Worm (Caenorhabditis elegans) whole organism, L4 larva: ENCODE measurements around the gene his-39.

ENCODE experiments used
- ces-1 ChIP-seq: fragments of 150-350 bp; sonication (generic microtip); optimal IDR thresholded peaks from 4 replicates; lab custom pipeline; 2014; ENCODE audit warnings: missing biosample characterization, missing genetic modification reagents, missing genetic modification characterization
- ctbp-1 ChIP-seq: fragments of 200-800 bp; sonication (Bioruptor generic); IDR thresholded peaks from 2 replicates; pipeline ENCODE4 v1.3.6; 2022; ENCODE audit warnings: missing genetic modification reagents, missing genetic modification characterization, missing compliant biosample characterization
- jun-1 ChIP-seq: fragments of 150-350 bp; optimal IDR thresholded peaks from 2 replicates; lab custom pipeline; 2014; ENCODE audit warnings: missing biosample characterization, missing genetic modification reagents, missing genetic modification characterization
- lin-13 ChIP-seq: fragments of 150-350 bp; optimal IDR thresholded peaks from 2 replicates; lab custom pipeline; 2014; ENCODE audit warnings: missing biosample characterization, missing genetic modification reagents, missing genetic modification characterization
- nhr-10 ChIP-seq: fragments of 150-350 bp; optimal IDR thresholded peaks from 2 replicates; lab custom pipeline; 2014; ENCODE audit warnings: missing biosample characterization, missing genetic modification characterization
- nhr-237 ChIP-seq: sonication (generic microtip); optimal IDR thresholded peaks from 2 replicates; lab custom pipeline; 2017; ENCODE audit warnings: missing biosample characterization, missing genetic modification characterization
- nhr-25 ChIP-seq: sonication (generic microtip); optimal IDR thresholded peaks from 2 replicates; lab custom pipeline; 2017; ENCODE audit warnings: missing genetic modification characterization, mild to moderate bottlenecking, missing compliant biosample characterization, antibody characterized with exemption, moderate library complexity, borderline replicate concordance; ENCODE audit not compliant: insufficient read depth
- nhr-28 ChIP-seq: fragments of 150-350 bp; optimal IDR thresholded peaks from 2 replicates; lab custom pipeline; 2014; ENCODE audit warnings: missing biosample characterization, missing genetic modification characterization
- nhr-42 ChIP-seq: fragments of 200-800 bp; sonication (Bioruptor generic); IDR thresholded peaks from 2 replicates; pipeline ENCODE4 v1.3.6; 2022; ENCODE audit warnings: missing genetic modification characterization, missing compliant biosample characterization
- unc-39 ChIP-seq: sonication (generic microtip); optimal IDR thresholded peaks from 2 replicates; lab custom pipeline; 2017; ENCODE audit warnings: missing biosample characterization, missing genetic modification characterization
- unc-62 ChIP-seq, 3 experiments: fragments of 150-350 bp in 1 of 3; sonication (generic microtip); optimal IDR thresholded peaks in 2 of 3; peaks in 1 of 3; 1 replicate in 1 of 3; 2 replicates in 2 of 3; lab custom pipeline; 2014 to 2017; ENCODE audit warnings: missing biosample characterization in 3 of 3, missing genetic modification characterization in 3 of 3, missing genetic modification reagents in 3 of 3, missing genotype in 1 of 3
- zag-1 ChIP-seq: fragments of 150-350 bp; optimal IDR thresholded peaks from 2 replicates; lab custom pipeline; 2014; ENCODE audit warnings: missing biosample characterization, missing genetic modification characterization

ce11 chrV:8533916-8534315 is 2.4 kb upstream of the his-39 start:
- TF ChIP-seq zag-1 (tag; lab: Kevin White, UChicago) (no peak), lin-13 (GFP tag; lab: Kevin White, UChicago) (no peak), unc-39 (tag; lab: Kevin White, UChicago) (no peak), nhr-25 (no peak), nhr-42 (GFP tag; lab: Robert Waterston, UW) (no peak), ces-1 (GFP tag; lab: Kevin White, UChicago) (no peak), ctbp-1 (GFP tag; lab: Robert Waterston, UW) (no peak), nhr-10 (no peak), jun-1 (tag; lab: Kevin White, UChicago) (no peak), unc-62 (GFP tag; optimal IDR thresholded peaks at IDR 0.05 in 1 of 2; lab: Kevin White, UChicago) (no peak), unc-62 (tag; optimal IDR thresholded peaks at IDR 0.05; lab: Kevin White, UChicago) (no peak), nhr-28 (no peak), nhr-237 (no peak)
